Fruit fly (Drosophila melanogaster) Kc167 (cell line): ENCODE results near the gene Hexim.

Experiments
- insv ChIP-seq: fragments of >200 bp; optimal IDR thresholded peaks from 3 replicates; lab custom pipeline; 2018; ENCODE audit warnings: missing external identifiers
- psq ChIP-seq: fragments of >200 bp; optimal IDR thresholded peaks from 2 replicates; lab custom pipeline; 2017; ENCODE audit warnings: missing external identifiers
- ttk ChIP-seq: sonication (Bioruptor generic); optimal IDR thresholded peaks from 2 replicates; lab custom pipeline; 2017; ENCODE audit warnings: missing external identifiers

DNA sequence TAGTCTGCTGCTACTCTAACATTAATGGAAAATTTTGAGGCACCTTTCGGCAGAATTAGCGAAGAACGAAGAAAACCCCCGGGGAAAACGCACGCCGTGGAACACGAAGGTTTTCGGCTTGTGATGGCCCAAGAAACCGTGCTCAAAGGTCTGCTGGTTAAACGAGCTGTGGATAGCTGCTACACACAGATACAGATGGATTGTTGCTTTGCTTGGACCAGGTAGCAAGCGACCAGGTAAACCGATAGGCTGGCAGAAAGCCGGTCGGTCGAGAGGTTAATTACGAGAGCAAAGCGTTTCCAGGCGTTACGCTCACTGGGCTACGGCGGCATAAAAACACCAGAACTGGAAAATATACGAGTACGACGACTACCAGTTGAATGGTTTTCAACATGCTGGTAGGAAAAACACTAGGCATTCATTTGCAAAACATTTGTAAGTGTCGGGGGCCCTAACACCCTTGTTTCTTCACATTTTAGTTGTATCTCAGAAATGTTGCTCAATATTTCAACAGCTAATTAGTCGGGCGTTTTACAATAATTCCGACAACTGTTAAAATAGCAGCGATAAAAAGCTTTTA, 6.8 kb upstream of the Hexim start:
- TF ChIP-seq ttk (lab: Kevin White, UChicago) (no peak), insv (no peak), psq (no peak)
